3 worm cellular contexts compared by ENCODE assay signal in the genomic region with DNA sequence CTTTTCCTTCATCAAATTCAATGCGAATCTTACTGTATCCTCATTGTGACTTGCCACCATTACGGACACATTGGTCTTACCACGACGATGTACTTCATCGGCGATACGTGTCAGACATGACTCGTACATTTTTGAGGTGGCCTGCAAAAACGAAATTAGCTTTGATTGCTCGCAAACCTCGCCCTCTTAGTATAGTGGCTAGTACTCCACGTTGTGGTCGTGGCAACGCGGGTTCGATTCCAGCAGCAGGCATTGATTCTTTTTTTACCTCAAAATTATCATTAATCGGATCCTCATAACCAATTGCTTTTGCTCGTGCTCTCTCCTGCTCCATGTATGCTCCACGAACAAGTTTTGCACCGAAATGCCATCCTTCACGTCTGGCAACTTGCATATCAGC.
TF ChIP-seq lines count a peak whose summit lies in the region.

No protein-coding gene starts in this region.

TF ChIP-seq in whole organism, L2 larva, 48 proteins besides CTCF, POLR2A, EP300 and RAD21:
- peak; percentile 15 for TF ChIP-seq nhr-129 (tag; optimal IDR thresholded peaks at IDR 0.05; lab: Kevin White, UChicago)
- no peak for TF ChIP-seq crh-2 (tag; optimal IDR thresholded peaks at IDR 0.05; lab: Kevin White, UChicago)
TF ChIP-seq in whole organism, L2 larva: peak in this region for 1.

TF ChIP-seq in whole organism, L4 larva, 104 proteins besides CTCF, POLR2A, EP300 and RAD21:
- 0 out of 2 replicates have a peak, but pooled peaks have one; percentile 15 for TF ChIP-seq mdt-29 (GFP tag; IDR thresholded peaks at IDR 0.05; lab: Robert Waterston, UW)
- peak; percentile 96 for TF ChIP-seq snpc-1.2 (GFP tag; IDR thresholded peaks at IDR 0.05; lab: Robert Waterston, UW)
- TF ChIP-seq nhr-6 (tag; optimal IDR thresholded peaks at IDR 0.05; lab: Kevin White, UChicago) = no peak

TF ChIP-seq in whole organism, young adult, 124 proteins besides CTCF, POLR2A, EP300 and RAD21 (continues in another document):
- TF ChIP-seq tlf-1 (GFP tag; optimal IDR thresholded peaks at IDR 0.05; lab: Kevin White, UChicago) = no peak
- TF ChIP-seq sptf-2 (GFP tag; optimal IDR thresholded peaks at IDR 0.05; lab: Kevin White, UChicago) = no peak
- TF ChIP-seq ceh-27 (GFP tag; optimal IDR thresholded peaks at IDR 0.05; lab: Kevin White, UChicago) = no peak
- TF ChIP-seq egl-44 (GFP tag; IDR thresholded peaks at IDR 0.05; lab: Robert Waterston, UW) = no peak
- TF ChIP-seq Y79H2A.3 (GFP tag; conservative IDR thresholded peaks at IDR 0.05; lab: Robert Waterston, UW) = no peak
- peak; percentile 73 for TF ChIP-seq B0261.1 (tag; optimal IDR thresholded peaks at IDR 0.05; lab: Kevin White, UChicago)
- no peak for TF ChIP-seq repo-1 (tag; optimal IDR thresholded peaks at IDR 0.05; lab: Kevin White, UChicago)
- no peak for TF ChIP-seq Y53F4B.3 (GFP tag; IDR thresholded peaks at IDR 0.05; lab: Robert Waterston, UW)
- TF ChIP-seq hrde-1 (tag; optimal IDR thresholded peaks at IDR 0.05; lab: Kevin White, UChicago; ENCODE audit: borderline replicate concordance) = no peak
- no peak for TF ChIP-seq F55B11.4 (tag; optimal IDR thresholded peaks at IDR 0.05; lab: Kevin White, UChicago; ENCODE audit: borderline replicate concordance, insufficient read depth)
- no peak for TF ChIP-seq egrh-3 (GFP tag; IDR thresholded peaks at IDR 0.05; lab: Robert Waterston, UW)
- no peak for TF ChIP-seq Y56A3A.18 (GFP tag; IDR thresholded peaks at IDR 0.05; lab: Robert Waterston, UW)
- no peak for TF ChIP-seq C06A6.2 (GFP tag; conservative IDR thresholded peaks at IDR 0.05; lab: Robert Waterston, UW)
- 0 out of 2 replicates have a peak, but pooled peaks have one; percentile 11 for TF ChIP-seq madf-8 (GFP tag; conservative IDR thresholded peaks at IDR 0.05; lab: Robert Waterston, UW)
- no peak for TF ChIP-seq nhr-120 (GFP tag; IDR thresholded peaks at IDR 0.05; lab: Robert Waterston, UW)
- TF ChIP-seq die-1 (tag; optimal IDR thresholded peaks at IDR 0.05; lab: Kevin White, UChicago) = peak; percentile 60
- no peak for TF ChIP-seq attf-5 (GFP tag; optimal IDR thresholded peaks at IDR 0.05; lab: Kevin White, UChicago)
- TF ChIP-seq lir-1 (GFP tag; conservative IDR thresholded peaks at IDR 0.05; lab: Robert Waterston, UW) = no peak
- TF ChIP-seq F10E7.11 (tag; optimal IDR thresholded peaks at IDR 0.05; lab: Kevin White, UChicago) = no peak
- TF ChIP-seq aptf-3 (GFP tag; IDR thresholded peaks at IDR 0.05; lab: Robert Waterston, UW) = no peak
- TF ChIP-seq mes-4 (tag; optimal IDR thresholded peaks at IDR 0.05; lab: Kevin White, UChicago) = no peak
- peak; percentile 7 for TF ChIP-seq zim-3 (tag; optimal IDR thresholded peaks at IDR 0.05; lab: Kevin White, UChicago)
- TF ChIP-seq F52B5.7 (tag; optimal IDR thresholded peaks at IDR 0.05; lab: Kevin White, UChicago) = peak; percentile 39
- TF ChIP-seq let-607 (tag; optimal IDR thresholded peaks at IDR 0.05; lab: Kevin White, UChicago) = no peak
- no peak for TF ChIP-seq cebp-1 (GFP tag; IDR thresholded peaks at IDR 0.05; lab: Robert Waterston, UW)
- peak; percentile 20 for TF ChIP-seq cebp-1 (tag; optimal IDR thresholded peaks at IDR 0.05; lab: Kevin White, UChicago)
- TF ChIP-seq zfh-2 (GFP tag; conservative IDR thresholded peaks at IDR 0.05; lab: Robert Waterston, UW) = no peak
- no peak for TF ChIP-seq Y67H2A.10 (GFP tag; conservative IDR thresholded peaks at IDR 0.05; lab: Robert Waterston, UW)
- peak; percentile 47 for TF ChIP-seq rpc-1 (optimal IDR thresholded peaks at IDR 0.05; lab: Kevin White, UChicago)
- peak; percentile 75 for TF ChIP-seq rpc-1 (tag; optimal IDR thresholded peaks at IDR 0.05; lab: Kevin White, UChicago)
- no peak for TF ChIP-seq akir-1 (GFP tag; optimal IDR thresholded peaks at IDR 0.05; lab: Kevin White, UChicago)
- no peak for TF ChIP-seq sdz-38 (tag; optimal IDR thresholded peaks at IDR 0.05; lab: Kevin White, UChicago)
- TF ChIP-seq lag-1 (GFP tag; IDR thresholded peaks at IDR 0.05; lab: Robert Waterston, UW) = no peak
- no peak for TF ChIP-seq madf-10 (tag; optimal IDR thresholded peaks at IDR 0.05; lab: Kevin White, UChicago)
- TF ChIP-seq dox-1 (GFP tag; IDR thresholded peaks at IDR 0.05; lab: Robert Waterston, UW) = no peak; the same call in 1 of the 2 replicates
- no peak for TF ChIP-seq ceh-40 (GFP tag; IDR thresholded peaks at IDR 0.05; lab: Robert Waterston, UW)
- no peak for TF ChIP-seq fkh-3 (tag; optimal IDR thresholded peaks at IDR 0.05; lab: Kevin White, UChicago)
- TF ChIP-seq snpc-3.4 (tag; optimal IDR thresholded peaks at IDR 0.05; lab: Kevin White, UChicago) = peak; percentile 16
- 0 out of 2 replicates have a peak, but pooled peaks have one; percentile 38 for TF ChIP-seq bed-1 (GFP tag; IDR thresholded peaks at IDR 0.05; lab: Robert Waterston, UW)
- TF ChIP-seq T07F8.4 (tag; optimal IDR thresholded peaks at IDR 0.05; lab: Kevin White, UChicago) = no peak
- no peak for TF ChIP-seq nhr-80 (tag; optimal IDR thresholded peaks at IDR 0.05; lab: Kevin White, UChicago)
- no peak for TF ChIP-seq mcd-1 (GFP tag; IDR thresholded peaks at IDR 0.05; lab: Robert Waterston, UW)
- TF ChIP-seq ceh-58 (GFP tag; IDR thresholded peaks at IDR 0.05; lab: Robert Waterston, UW) = no peak
- no peak for TF ChIP-seq B0336.3 (GFP tag; IDR thresholded peaks at IDR 0.05; lab: Robert Waterston, UW)
- no peak for TF ChIP-seq cebp-2 (GFP tag; IDR thresholded peaks at IDR 0.05; lab: Robert Waterston, UW)
- TF ChIP-seq madf-3 (GFP tag; IDR thresholded peaks at IDR 0.05; lab: Robert Waterston, UW) = no peak
- peak; percentile 63 for TF ChIP-seq ztf-18 (tag; optimal IDR thresholded peaks at IDR 0.05; lab: Kevin White, UChicago)
- no peak for TF ChIP-seq ceh-79 (tag; optimal IDR thresholded peaks at IDR 0.05; lab: Kevin White, UChicago)
- no peak for TF ChIP-seq B0019.2 (GFP tag; conservative IDR thresholded peaks at IDR 0.05; lab: Robert Waterston, UW)
- TF ChIP-seq ztf-3 (GFP tag; optimal IDR thresholded peaks at IDR 0.05; lab: Kevin White, UChicago) = no peak
- no peak; the same call in 1 of the 2 replicates for TF ChIP-seq madf-6 (GFP tag; IDR thresholded peaks at IDR 0.05; lab: Robert Waterston, UW)
- no peak for TF ChIP-seq pha-4 (tag; optimal IDR thresholded peaks at IDR 0.05; lab: Kevin White, UChicago)
- TF ChIP-seq unc-62 (GFP tag; optimal IDR thresholded peaks at IDR 0.05; lab: Kevin White, UChicago) = no peak
- TF ChIP-seq tbp1 (GFP tag; optimal IDR thresholded peaks at IDR 0.05; lab: Kevin White, UChicago) = peak; percentile 85
- no peak for TF ChIP-seq ceh-91 (GFP tag; IDR thresholded peaks at IDR 0.05; lab: Robert Waterston, UW)
- no peak for TF ChIP-seq F37B4.10 (GFP tag; IDR thresholded peaks at IDR 0.05; lab: Robert Waterston, UW)
- no peak for TF ChIP-seq aptf-2 (GFP tag; conservative IDR thresholded peaks at IDR 0.05; lab: Robert Waterston, UW)
- no peak for TF ChIP-seq ekl-4 (GFP tag; IDR thresholded peaks at IDR 0.05; lab: Robert Waterston, UW)
- peak; percentile 45 for TF ChIP-seq hmg-1.2 (GFP tag; IDR thresholded peaks at IDR 0.05; lab: Robert Waterston, UW)
- TF ChIP-seq hlh-26 (GFP tag; conservative IDR thresholded peaks at IDR 0.05; lab: Robert Waterston, UW) = no peak
- TF ChIP-seq pbrm-1 (GFP tag; IDR thresholded peaks at IDR 0.05; lab: Robert Waterston, UW) = no peak
- no peak for TF ChIP-seq egl-18 (GFP tag; IDR thresholded peaks at IDR 0.05; lab: Robert Waterston, UW)
- TF ChIP-seq nfya-1 (tag; optimal IDR thresholded peaks at IDR 0.05; lab: Kevin White, UChicago; ENCODE audit: borderline replicate concordance, insufficient read depth) = no peak
- TF ChIP-seq attf-6 (GFP tag; IDR thresholded peaks at IDR 0.05; lab: Robert Waterston, UW) = peak; percentile 95
- no peak for TF ChIP-seq ztf-28 (GFP tag; IDR thresholded peaks at IDR 0.05; lab: Robert Waterston, UW)
- TF ChIP-seq mxl-1 (tag; optimal IDR thresholded peaks at IDR 0.05; lab: Kevin White, UChicago) = peak; percentile 1
- peak; percentile 25 for TF ChIP-seq lsl-1 (GFP tag; optimal IDR thresholded peaks at IDR 0.05; lab: Kevin White, UChicago)
- TF ChIP-seq ztf-6 (GFP tag; IDR thresholded peaks at IDR 0.05; lab: Robert Waterston, UW) = no peak
- TF ChIP-seq ztf-26 (tag; optimal IDR thresholded peaks at IDR 0.05; lab: Kevin White, UChicago) = no peak
- no peak for TF ChIP-seq F22D6.2 (tag; optimal IDR thresholded peaks at IDR 0.05; lab: Kevin White, UChicago)
- TF ChIP-seq nfya-2 (GFP tag; IDR thresholded peaks at IDR 0.05; lab: Robert Waterston, UW) = no peak
- no peak for TF ChIP-seq lin-26 (GFP tag; IDR thresholded peaks at IDR 0.05; lab: Robert Waterston, UW)
- no peak for TF ChIP-seq ccch-3 (GFP tag; optimal IDR thresholded peaks at IDR 0.05; lab: Kevin White, UChicago)
- TF ChIP-seq snpc-4 (GFP tag; optimal IDR thresholded peaks at IDR 0.05; lab: Kevin White, UChicago) = peak; percentile 86
- peak; percentile 2 to 96 (median 93) for TF ChIP-seq snpc-4 (tag; optimal IDR thresholded peaks at IDR 0.05; lab: Kevin White, UChicago)
- TF ChIP-seq ets-4 (GFP tag; optimal IDR thresholded peaks at IDR 0.05; lab: Kevin White, UChicago) = no peak
- no peak for TF ChIP-seq Y53G8AR.9 (GFP tag; conservative IDR thresholded peaks at IDR 0.05; lab: Robert Waterston, UW)
- no peak for TF ChIP-seq nhr-90 (tag; optimal IDR thresholded peaks at IDR 0.05; lab: Kevin White, UChicago)
- TF ChIP-seq F33H1.4 (GFP tag; IDR thresholded peaks at IDR 0.05; lab: Robert Waterston, UW) = no peak
- peak; percentile 29 for TF ChIP-seq snpc-1.1 (tag; optimal IDR thresholded peaks at IDR 0.05; lab: Kevin White, UChicago; ENCODE audit: insufficient read depth)
- no peak for TF ChIP-seq xnd-1 (tag; optimal IDR thresholded peaks at IDR 0.05; lab: Kevin White, UChicago)
- TF ChIP-seq atf-7 (tag; optimal IDR thresholded peaks at IDR 0.05; lab: Kevin White, UChicago) = no peak
- no peak for TF ChIP-seq lin-35 (GFP tag; optimal IDR thresholded peaks at IDR 0.05; lab: Kevin White, UChicago)
